Worm (Caenorhabditis elegans) whole organism, L3 larva: ENCODE results near the gene syx-3.

Source experiments
- R02D3.7 ChIP-seq: fragments of 150-350 bp; optimal IDR thresholded peaks from 2 replicates; lab custom pipeline; 2014; ENCODE audit warnings: missing biosample characterization, missing genetic modification characterization
- ama-1 ChIP-seq: fragments of 150-350 bp; optimal IDR thresholded peaks from 2 replicates; lab custom pipeline; 2018
- fkh-10 ChIP-seq: sonication (generic microtip); optimal IDR thresholded peaks from 2 replicates; lab custom pipeline; 2017; ENCODE audit warnings: missing biosample characterization, missing genetic modification reagents, missing genetic modification characterization
- mdl-1 ChIP-seq: fragments of 150-350 bp; optimal IDR thresholded peaks from 2 replicates; lab custom pipeline; 2014; ENCODE audit warnings: missing biosample characterization, missing genetic modification characterization
- nhr-67 ChIP-seq: fragments of 150-350 bp; optimal IDR thresholded peaks from 2 replicates; lab custom pipeline; 2014; ENCODE audit warnings: missing biosample characterization, missing genetic modification characterization
- skn-1 ChIP-seq: fragments of 150-350 bp; optimal IDR thresholded peaks from 2 replicates; lab custom pipeline; 2014; ENCODE audit warnings: missing biosample characterization, missing genetic modification characterization
- snpc-4 ChIP-seq: fragments of 150-350 bp; optimal IDR thresholded peaks from 2 replicates; lab custom pipeline; 2014; ENCODE audit warnings: missing biosample characterization, missing genetic modification characterization
- ztf-4 ChIP-seq: fragments of 150-350 bp; optimal IDR thresholded peaks from 2 replicates; lab custom pipeline; 2014; ENCODE audit warnings: missing biosample characterization, missing genetic modification characterization

DNA sequence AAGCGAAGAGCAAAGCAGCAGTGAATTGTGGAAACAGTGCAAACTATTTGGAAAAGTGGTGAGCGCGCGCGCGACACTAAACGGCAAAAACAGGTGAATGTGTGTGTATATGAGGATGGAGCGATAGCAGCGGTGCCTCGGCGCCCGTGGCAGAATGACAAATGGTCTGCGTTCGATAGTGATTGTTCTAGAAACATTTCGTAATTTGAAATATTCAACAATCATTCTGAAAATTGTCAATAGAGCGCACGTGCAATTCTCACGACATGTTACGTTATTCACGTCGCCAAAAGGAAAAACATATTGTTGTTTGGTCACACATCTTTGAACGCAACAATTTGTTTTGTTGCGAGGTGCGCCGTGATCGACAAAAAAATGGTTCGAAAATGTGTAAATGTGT is 6.4 kb downstream of the syx-3 start:
- no peak for TF ChIP-seq R02D3.7 (tag; lab: Kevin White, UChicago)
- TF ChIP-seq fkh-10 (GFP tag; lab: Kevin White, UChicago) = no peak
- TF ChIP-seq ztf-4 (tag; lab: Kevin White, UChicago) = no peak
- TF ChIP-seq ama-1 (lab: Kevin White, UChicago) = no peak
- TF ChIP-seq skn-1 (tag; lab: Kevin White, UChicago) = peak; percentile 18
- TF ChIP-seq nhr-67 (tag; lab: Kevin White, UChicago) = no peak
- TF ChIP-seq mdl-1 = no peak
- no peak for TF ChIP-seq snpc-4 (tag; lab: Kevin White, UChicago)
